Fruit fly (Drosophila melanogaster): ENCODE results near the gene Elys.

Elys gene

DNA sequence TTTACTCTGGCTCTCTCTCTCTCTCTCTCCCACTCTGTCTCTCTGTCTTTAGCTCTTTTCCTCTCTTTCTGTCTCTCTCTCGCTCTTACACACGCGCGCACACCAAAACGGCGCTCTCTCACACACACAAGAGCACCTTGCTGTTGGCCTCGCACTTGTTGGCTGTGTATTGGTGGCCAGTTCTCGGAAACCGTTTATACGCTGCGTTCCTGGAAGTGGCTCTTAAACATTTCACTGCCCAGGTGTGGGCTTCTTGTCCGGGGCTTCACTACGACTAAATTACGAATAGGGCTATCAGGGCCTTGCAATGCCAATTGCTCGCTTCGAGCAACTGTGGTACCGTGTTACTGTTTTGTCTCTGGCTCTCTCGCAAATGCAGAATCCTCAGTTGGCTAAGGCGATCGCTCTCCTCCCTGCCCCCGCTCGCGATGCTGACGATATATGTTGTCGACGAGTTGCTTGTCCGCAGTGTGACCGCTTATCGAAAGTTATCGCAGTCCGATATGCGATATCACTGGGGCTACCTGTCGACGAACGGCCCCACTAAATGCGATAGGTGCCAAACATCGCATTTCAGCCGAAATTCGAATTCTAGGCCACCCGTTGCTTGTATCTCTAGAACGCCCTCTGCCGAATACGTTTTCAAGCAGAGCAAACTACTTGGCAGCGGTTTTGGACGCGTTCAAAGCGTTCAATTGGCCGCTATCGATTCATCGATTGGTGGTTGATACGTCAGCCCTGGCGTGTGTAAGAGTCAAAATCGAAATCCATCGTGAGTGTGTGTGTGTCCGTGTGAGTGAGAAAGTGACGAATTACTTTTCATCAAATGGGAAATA lies 31.2 kb downstream of the Elys start, which contains the start of the genes dome and Ubqn (continued):
- TF ChIP-seq CG42726 (GFP tag; IDR thresholded peaks at IDR 0.05; ENCODE audit: partially characterized antibody) (peak; percentile 65; the same call in 1 of the 2 replicates), Meics (GFP tag; optimal IDR thresholded peaks at IDR 0.05) (peak; percentile 36), CG15514 (GFP tag; optimal IDR thresholded peaks at IDR 0.05) (peak; percentile 60), Adf1 (GFP tag; IDR thresholded peaks at IDR 0.05) (peak; percentile 28; the same call in 1 of the 2 replicates), sna (GFP tag; IDR thresholded peaks at IDR 0.05; ENCODE audit: partially characterized antibody) (peak; percentile 88), btn (GFP tag; optimal IDR thresholded peaks at IDR 0.05) (no peak), Blimp-1 (GFP tag; optimal IDR thresholded peaks at IDR 0.05) (no peak), CG1603 (tag; optimal IDR thresholded peaks at IDR 0.05) (peak; percentile 79), CG10462 (GFP tag; optimal IDR thresholded peaks at IDR 0.05) (no peak), CG13123 (GFP tag; optimal IDR thresholded peaks at IDR 0.05) (no peak), CG8281 (tag; optimal IDR thresholded peaks at IDR 0.05) (no peak), ERR (GFP tag; optimal IDR thresholded peaks at IDR 0.05) (no peak), CG13775 (GFP tag; optimal IDR thresholded peaks at IDR 0.05) (peak; percentile 16), Poxn (GFP tag; IDR thresholded peaks at IDR 0.05) (no peak), zen (tag; optimal IDR thresholded peaks at IDR 0.05) (peak; percentile 15), unpg (GFP tag; optimal IDR thresholded peaks at IDR 0.05) (peak; percentile 7), MESR4 (GFP tag; optimal IDR thresholded peaks at IDR 0.05) (peak; percentile 74), Hey (tag; optimal IDR thresholded peaks at IDR 0.05) (no peak), CG6175 (GFP tag; IDR thresholded peaks at IDR 0.05) (no peak), bsh (GFP tag; optimal IDR thresholded peaks at IDR 0.05) (peak in 1 of 2 experiments; percentile 25), CG11504 (tag; optimal IDR thresholded peaks at IDR 0.05) (no peak), CG4820 (GFP tag; optimal IDR thresholded peaks at IDR 0.05) (peak; percentile 34), Doc3 (GFP tag; IDR thresholded peaks at IDR 0.05; ENCODE audit: partially characterized antibody) (peak; percentile 82), Doc2 (GFP tag; IDR thresholded peaks at IDR 0.05) (no peak), lilli (GFP tag; optimal IDR thresholded peaks at IDR 0.05) (peak; percentile 31), Tbp (GFP tag; optimal IDR thresholded peaks at IDR 0.05) (no peak), MTF-1 (GFP tag; optimal IDR thresholded peaks at IDR 0.05; ENCODE audit: borderline replicate concordance) (no peak), CG33213 (GFP tag; optimal IDR thresholded peaks at IDR 0.05) (no peak), lmd (GFP tag; IDR thresholded peaks at IDR 0.05) (no peak), CG30403 (GFP tag; optimal IDR thresholded peaks at IDR 0.05) (peak; percentile 17), al (GFP tag; IDR thresholded peaks at IDR 0.05) (no peak), CG11695 (GFP tag; IDR thresholded peaks at IDR 0.05) (no peak), Hr39 (optimal IDR thresholded peaks at IDR 0.05) (no peak), Lim3 (GFP tag; IDR thresholded peaks at IDR 0.05) (no peak), CG10267 (tag; optimal IDR thresholded peaks at IDR 0.05) (peak; percentile 58), CTCF (GFP tag; optimal IDR thresholded peaks at IDR 0.05) (peak; percentile 76), CG2116 (GFP tag; optimal IDR thresholded peaks at IDR 0.05) (peak; percentile 93), CG15011 (GFP tag; optimal IDR thresholded peaks at IDR 0.05) (no peak), emc (GFP tag; optimal IDR thresholded peaks at IDR 0.05) (no peak), Neu2 (GFP tag; optimal IDR thresholded peaks at IDR 0.05; ENCODE audit: borderline replicate concordance) (peak; percentile 82), CG1529 (GFP tag; optimal IDR thresholded peaks at IDR 0.05) (no peak), CG17912 (GFP tag; optimal IDR thresholded peaks at IDR 0.05) (no peak), CG15073 (GFP tag; optimal IDR thresholded peaks at IDR 0.05) (no peak), grau (tag; optimal IDR thresholded peaks at IDR 0.05) (peak; percentile 1), Chrac-16 (GFP tag; optimal IDR thresholded peaks at IDR 0.05) (no peak), CG32767 (GFP tag; IDR thresholded peaks at IDR 0.05) (no peak), CG17328 (GFP tag; IDR thresholded peaks at IDR 0.05) (no peak), crol (GFP tag; IDR thresholded peaks at IDR 0.05) (peak; percentile 92), trh (GFP tag; optimal IDR thresholded peaks at IDR 0.05) (no peak), gcm2 (GFP tag; optimal IDR thresholded peaks at IDR 0.05) (no peak)

Measured in whole organism, embryonic.